Fruit fly (Drosophila melanogaster) whole organism, embryonic: ENCODE results near the gene Prp18.

Source experiments
- ATbp ChIP-seq: fragments of 200-800 bp; sonication (Bioruptor generic); optimal IDR thresholded peaks from 2 replicates; lab custom pipeline; 2017; ENCODE audit warnings: missing biosample characterization, mild to moderate bottlenecking, missing genetic modification characterization, missing genetic modification reagents
- Adf1 ChIP-seq: fragments of 200-800 bp; sonication (Bioruptor generic); IDR thresholded peaks from 2 replicates; pipeline ENCODE4 v1.3.6; 2022; ENCODE audit warnings: missing biosample characterization, missing genetic modification characterization
- Asciz ChIP-seq: fragments of 200-800 bp; sonication (Bioruptor generic); optimal IDR thresholded peaks from 2 replicates; lab custom pipeline; 2017; ENCODE audit warnings: missing biosample characterization, mild to moderate bottlenecking, missing genetic modification characterization, missing genetic modification reagents
- Bgb ChIP-seq: fragments of 200-800 bp; sonication (Bioruptor generic); IDR thresholded peaks from 2 replicates; pipeline ENCODE4 v1.3.6; 2022; ENCODE audit warnings: missing biosample characterization, missing genetic modification characterization; ENCODE audit not compliant: partially characterized antibody
- CG10366 ChIP-seq: fragments of 200-800 bp; sonication (Bioruptor generic); IDR thresholded peaks from 2 replicates; pipeline ENCODE4 v1.3.6; 2022; ENCODE audit warnings: missing biosample characterization, missing genetic modification characterization
- CG12219 ChIP-seq: fragments of 200-800 bp; sonication (Bioruptor generic); optimal IDR thresholded peaks from 3 replicates; lab custom pipeline; 2018; ENCODE audit warnings: missing biosample characterization, mild to moderate bottlenecking, missing genetic modification characterization
- CG1233 ChIP-seq: fragments of 200-800 bp; sonication (Bioruptor generic); optimal IDR thresholded peaks from 4 replicates; lab custom pipeline; 2018; ENCODE audit warnings: missing biosample characterization, mild to moderate bottlenecking, missing genetic modification characterization
- CG12744 ChIP-seq: fragments of 200-800 bp; sonication (Bioruptor generic); optimal IDR thresholded peaks from 2 replicates; lab custom pipeline; 2016; ENCODE audit warnings: missing biosample characterization, missing genetic modification characterization
- CG12942 ChIP-seq: fragments of 200-800 bp; sonication (Bioruptor generic); optimal IDR thresholded peaks from 3 replicates; lab custom pipeline; 2016; ENCODE audit warnings: missing biosample characterization, missing genetic modification characterization
- CG13123 ChIP-seq: fragments of 200-800 bp; sonication (Bioruptor generic); optimal IDR thresholded peaks from 2 replicates; lab custom pipeline; 2016; ENCODE audit warnings: missing biosample characterization, missing genetic modification characterization
- CG15269 ChIP-seq: fragments of 200-800 bp; sonication (Bioruptor generic); optimal IDR thresholded peaks from 2 replicates; lab custom pipeline; 2018; ENCODE audit warnings: missing biosample characterization, mild to moderate bottlenecking, missing genetic modification characterization, moderate library complexity
- CG15601 ChIP-seq: fragments of 200-800 bp; sonication (Bioruptor generic); optimal IDR thresholded peaks from 3 replicates; lab custom pipeline; 2019; ENCODE audit warnings: missing biosample characterization, mild to moderate bottlenecking, missing genetic modification characterization, moderate library complexity
- CG17328 ChIP-seq: fragments of 200-800 bp; sonication (Bioruptor generic); IDR thresholded peaks from 2 replicates; pipeline ENCODE4 v1.3.6; 2022; ENCODE audit warnings: missing biosample characterization, missing genetic modification characterization
- CG17912 ChIP-seq: fragments of 200-800 bp; sonication (Bioruptor generic); optimal IDR thresholded peaks from 2 replicates; lab custom pipeline; 2018; ENCODE audit warnings: missing biosample characterization, mild to moderate bottlenecking, missing genetic modification characterization
- CG18619 ChIP-seq: fragments of 200-800 bp; sonication (Bioruptor generic); optimal IDR thresholded peaks from 3 replicates; lab custom pipeline; 2017; ENCODE audit warnings: missing biosample characterization, mild to moderate bottlenecking, missing genetic modification characterization
- CG2678 ChIP-seq: fragments of 200-800 bp; sonication (Bioruptor generic); optimal IDR thresholded peaks from 3 replicates; lab custom pipeline; 2019; ENCODE audit warnings: missing biosample characterization, mild to moderate bottlenecking, missing genetic modification characterization, moderate library complexity
- CG31441 ChIP-seq: fragments of 200-800 bp; sonication (Bioruptor generic); IDR thresholded peaks from 2 replicates; pipeline ENCODE4 v1.3.6; 2022; ENCODE audit warnings: missing biosample characterization, missing genetic modification characterization
- CG4282 ChIP-seq: fragments of 200-800 bp; sonication (Bioruptor generic); optimal IDR thresholded peaks from 2 replicates; lab custom pipeline; 2016; ENCODE audit warnings: missing biosample characterization, missing genetic modification characterization
- CG7357 ChIP-seq: fragments of 200-800 bp; sonication (Bioruptor generic); IDR thresholded peaks from 3 replicates; pipeline ENCODE4 v1.3.6; 2022; ENCODE audit warnings: missing biosample characterization, missing genetic modification characterization
- CG7963 ChIP-seq: fragments of 200-800 bp; sonication (Bioruptor generic); IDR thresholded peaks from 3 replicates; pipeline ENCODE4 v1.3.6; 2022; ENCODE audit warnings: missing biosample characterization, missing genetic modification characterization; ENCODE audit not compliant: partially characterized antibody
- CG8290 ChIP-seq, 3 experiments: fragments of 200-800 bp; sonication (Bioruptor generic); optimal IDR thresholded peaks; 2 replicates each; lab custom pipeline; 2016 to 2019; ENCODE audit warnings: missing biosample characterization in 3 of 3, missing genetic modification characterization in 3 of 3, mild to moderate bottlenecking in 2 of 3, moderate library complexity in 1 of 3
- CG9817 ChIP-seq: fragments of 200-800 bp; sonication (Bioruptor generic); optimal IDR thresholded peaks from 2 replicates; lab custom pipeline; 2018; ENCODE audit warnings: missing biosample characterization, mild to moderate bottlenecking, missing genetic modification characterization, moderate library complexity
- Chrac-16 ChIP-seq: fragments of 200-800 bp; sonication (Bioruptor generic); optimal IDR thresholded peaks from 3 replicates; lab custom pipeline; 2016; ENCODE audit warnings: missing biosample characterization, missing genetic modification characterization
- D19B ChIP-seq: fragments of 200-800 bp; sonication (Bioruptor generic); optimal IDR thresholded peaks from 2 replicates; lab custom pipeline; 2017; ENCODE audit warnings: missing biosample characterization, mild to moderate bottlenecking, missing genetic modification characterization
- ERR ChIP-seq: fragments of 200-800 bp; sonication (Bioruptor generic); optimal IDR thresholded peaks from 2 replicates; lab custom pipeline; 2016; ENCODE audit warnings: missing biosample characterization, missing genetic modification characterization
- Eip74EF ChIP-seq, 2 experiments: fragments of 200-800 bp in 1 of 2; fragments of >200 bp in 1 of 2; sonication (Bioruptor generic) in 1 of 2; optimal IDR thresholded peaks; 2 replicates each; lab custom pipeline; 2017 to 2019; ENCODE audit warnings: missing biosample characterization in 2 of 2, missing genetic modification characterization in 2 of 2, mild to moderate bottlenecking in 1 of 2, moderate library complexity in 1 of 2
- HLHmδ ChIP-seq: fragments of 200-800 bp; sonication (Bioruptor generic); optimal IDR thresholded peaks from 2 replicates; lab custom pipeline; 2018; ENCODE audit warnings: missing biosample characterization, mild to moderate bottlenecking, missing genetic modification characterization, moderate library complexity
- Hr78 ChIP-seq, 2 experiments: fragments of 200-800 bp in 1 of 2; fragments of >200 bp in 1 of 2; sonication (Bioruptor generic) in 1 of 2; optimal IDR thresholded peaks; 2 replicates each; lab custom pipeline; 2017 to 2019; ENCODE audit warnings: missing biosample characterization in 2 of 2, missing genetic modification characterization in 2 of 2, mild to moderate bottlenecking in 1 of 2, moderate library complexity in 1 of 2
- Meics ChIP-seq: fragments of 200-800 bp; sonication (Bioruptor generic); optimal IDR thresholded peaks from 2 replicates; lab custom pipeline; 2017; ENCODE audit warnings: missing biosample characterization, mild to moderate bottlenecking, missing genetic modification characterization
- Nf-YC ChIP-seq: fragments of 200-800 bp; optimal IDR thresholded peaks from 3 replicates; lab custom pipeline; 2019; ENCODE audit warnings: missing biosample characterization, mild to moderate bottlenecking, missing genetic modification characterization, moderate library complexity
- Pdp1 ChIP-seq, 2 experiments: fragments of 200-800 bp; sonication (Bioruptor generic); optimal IDR thresholded peaks; 3 replicates each; lab custom pipeline; 2016; ENCODE audit warnings: missing biosample characterization in 2 of 2, missing genetic modification characterization in 2 of 2, mild to moderate bottlenecking in 1 of 2, moderate library complexity in 1 of 2
- bbx ChIP-seq: fragments of 200-800 bp; sonication (Bioruptor generic); IDR thresholded peaks from 2 replicates; pipeline ENCODE4 v1.3.6; 2022; ENCODE audit warnings: missing biosample characterization, missing genetic modification characterization; ENCODE audit not compliant: partially characterized antibody
- chinmo ChIP-seq: fragments of 200-800 bp; sonication (Bioruptor generic); IDR thresholded peaks from 4 replicates; pipeline ENCODE4 v1.3.6; 2022; ENCODE audit warnings: missing biosample characterization, missing genetic modification characterization; ENCODE audit not compliant: partially characterized antibody
- crp ChIP-seq, 2 experiments: fragments of 200-800 bp; sonication (Bioruptor generic); optimal IDR thresholded peaks; 2 replicates in 1 of 2; 3 replicates in 1 of 2; lab custom pipeline; 2017; ENCODE audit warnings: missing biosample characterization in 2 of 2, missing genetic modification characterization in 2 of 2, mild to moderate bottlenecking in 1 of 2, moderate library complexity in 1 of 2
- eve ChIP-seq, 2 experiments: fragments of >200 bp; optimal IDR thresholded peaks; 2 replicates each; lab custom pipeline; 2017; ENCODE audit warnings: missing biosample characterization in 2 of 2, missing genetic modification characterization in 2 of 2
- fd3F ChIP-seq: fragments of 200-800 bp; sonication (Bioruptor generic); optimal IDR thresholded peaks from 2 replicates; lab custom pipeline; 2018; ENCODE audit warnings: missing biosample characterization, mild to moderate bottlenecking, missing genetic modification characterization, moderate library complexity
- fu2 ChIP-seq: fragments of 200-800 bp; sonication (Bioruptor generic); optimal IDR thresholded peaks from 2 replicates; lab custom pipeline; 2016; ENCODE audit warnings: missing biosample characterization, missing genetic modification characterization
- grn ChIP-seq: fragments of 200-800 bp; sonication (Bioruptor generic); optimal IDR thresholded peaks from 3 replicates; lab custom pipeline; 2017; ENCODE audit warnings: missing biosample characterization, missing genetic modification characterization
- hbn ChIP-seq: fragments of 200-800 bp; sonication (Bioruptor generic); IDR thresholded peaks from 2 replicates; pipeline ENCODE4 v1.3.6; 2022; ENCODE audit warnings: missing biosample characterization, missing genetic modification characterization; ENCODE audit not compliant: partially characterized antibody
- kah ChIP-seq: fragments of 200-800 bp; sonication (Bioruptor generic); optimal IDR thresholded peaks from 2 replicates; lab custom pipeline; 2018; ENCODE audit warnings: missing biosample characterization, mild to moderate bottlenecking, missing genetic modification characterization
- mirr ChIP-seq: fragments of 200-800 bp; sonication (Bioruptor generic); optimal IDR thresholded peaks from 3 replicates; lab custom pipeline; 2018; ENCODE audit warnings: missing biosample characterization, mild to moderate bottlenecking, missing genetic modification characterization
- nau ChIP-seq: fragments of 200-800 bp; sonication (Bioruptor generic); optimal IDR thresholded peaks from 3 replicates; lab custom pipeline; 2017; ENCODE audit warnings: missing biosample characterization, mild to moderate bottlenecking, missing genetic modification characterization, missing genetic modification reagents
- nerfin-1 ChIP-seq: fragments of 200-800 bp; sonication (Bioruptor generic); optimal IDR thresholded peaks from 3 replicates; lab custom pipeline; 2019; ENCODE audit warnings: missing biosample characterization, mild to moderate bottlenecking, missing genetic modification characterization, moderate library complexity
- phol ChIP-seq: fragments of 200-800 bp; sonication (Bioruptor generic); optimal IDR thresholded peaks from 3 replicates; lab custom pipeline; 2018; ENCODE audit warnings: missing biosample characterization, mild to moderate bottlenecking, missing genetic modification characterization, moderate library complexity
- psq ChIP-seq: fragments of 200-800 bp; sonication (Bioruptor generic); optimal IDR thresholded peaks from 2 replicates; lab custom pipeline; 2017; ENCODE audit warnings: missing biosample characterization, missing genetic modification characterization
- sd ChIP-seq: fragments of 200-800 bp; sonication (Bioruptor generic); optimal IDR thresholded peaks from 3 replicates; lab custom pipeline; 2018; ENCODE audit warnings: missing biosample characterization, mild to moderate bottlenecking, missing genetic modification characterization, moderate library complexity
- sens ChIP-seq: fragments of 200-800 bp; sonication (Bioruptor generic); peaks from one replicate; lab custom pipeline; 2016; ENCODE audit warnings: missing biosample characterization, missing genetic modification characterization
- usp ChIP-seq: fragments of >200 bp; optimal IDR thresholded peaks from 2 replicates; lab custom pipeline; 2017; ENCODE audit warnings: missing biosample characterization, missing genetic modification characterization
- z ChIP-seq: fragments of 200-800 bp; sonication (Bioruptor generic); IDR thresholded peaks from 3 replicates; pipeline ENCODE4 v1.3.6; 2022; ENCODE audit warnings: missing biosample characterization, missing genetic modification characterization

Gene Prp18

dm6 chr3R:19060173-19060572 is 29.1 kb upstream of the Prp18 start (continued):
- TF ChIP-seq ERR (GFP tag; lab: Kevin White, UChicago) (no peak), eve (GFP tag; optimal IDR thresholded peaks at IDR 0.05; lab: Kevin White, UChicago) (no peak), CG2678 (tag; lab: Kevin White, UChicago) (peak; percentile 22), CG9817 (tag; lab: Kevin White, UChicago) (no peak), CG15269 (tag; lab: Kevin White, UChicago) (peak; percentile 4), CG18619 (GFP tag; lab: Kevin White, UChicago) (no peak), CG12942 (no peak), CG15601 (tag; lab: Kevin White, UChicago) (no peak), CG10366 (GFP tag; lab: Robert Waterston, UW) (no peak), usp (GFP tag; lab: Kevin White, UChicago) (no peak), Pdp1 (GFP tag; optimal IDR thresholded peaks at IDR 0.05; lab: Kevin White, UChicago) (peak in 1 of 2 experiments; percentile 78), Asciz (GFP tag; lab: Kevin White, UChicago) (peak; percentile 54), Meics (GFP tag; lab: Kevin White, UChicago) (no peak), chinmo (GFP tag; lab: Robert Waterston, UW) (0 out of 4 replicates have a peak, but pooled peaks have one; percentile 15), sd (peak; percentile 30), CG12744 (GFP tag; lab: Kevin White, UChicago) (no peak), hbn (GFP tag; lab: Robert Waterston, UW) (no peak), CG17328 (no peak), Chrac-16 (GFP tag; lab: Kevin White, UChicago) (no peak), Nf-YC (no peak), CG12219 (GFP tag; lab: Kevin White, UChicago) (no peak), grn (GFP tag; lab: Kevin White, UChicago) (no peak), CG8290 (GFP tag; optimal IDR thresholded peaks at IDR 0.05; lab: Kevin White, UChicago) (no peak), CG8290 (tag; optimal IDR thresholded peaks at IDR 0.05; lab: Kevin White, UChicago) (peak in 1 of 2 experiments; percentile 20), fd3F (no peak), sens (GFP tag; lab: Kevin White, UChicago) (no peak), CG13123 (no peak), fu2 (GFP tag; lab: Kevin White, UChicago) (no peak), CG7357 (GFP tag; lab: Robert Waterston, UW) (no peak), mirr (GFP tag; lab: Kevin White, UChicago) (peak; percentile 43), nerfin-1 (tag; lab: Kevin White, UChicago) (no peak), CG7963 (GFP tag; lab: Robert Waterston, UW) (no peak), bbx (GFP tag; lab: Robert Waterston, UW) (no peak), psq (GFP tag; lab: Kevin White, UChicago) (no peak), phol (tag; lab: Kevin White, UChicago) (no peak), Bgb (GFP tag; lab: Robert Waterston, UW) (no peak), z (GFP tag; lab: Robert Waterston, UW) (no peak), crp (GFP tag; optimal IDR thresholded peaks at IDR 0.05; lab: Kevin White, UChicago) (no peak), Hr78 (GFP tag; optimal IDR thresholded peaks at IDR 0.05; lab: Kevin White, UChicago) (peak in 1 of 2 experiments; percentile 57), CG31441 (GFP tag; lab: Robert Waterston, UW) (0 out of 2 replicates have a peak, but pooled peaks have one; percentile 9), CG4282 (GFP tag; lab: Kevin White, UChicago) (no peak), Eip74EF (GFP tag; optimal IDR thresholded peaks at IDR 0.05; lab: Kevin White, UChicago) (peak in 1 of 2 experiments; percentile 13), ATbp (peak; percentile 28), nau (GFP tag; lab: Kevin White, UChicago) (peak; percentile 17), CG17912 (GFP tag; lab: Kevin White, UChicago) (no peak), Adf1 (no peak), HLHmδ (no peak), D19B (GFP tag; lab: Kevin White, UChicago) (no peak), kah (GFP tag; lab: Kevin White, UChicago) (no peak), CG1233 (GFP tag; lab: Kevin White, UChicago) (peak; percentile 8)
